Fruit fly (Drosophila melanogaster) S2 (cell line): ENCODE results near the gene CG14659.

Source experiments
- CG8478 ChIP-seq: fragments of >200 bp; optimal IDR thresholded peaks from 2 replicates; lab custom pipeline; 2018
- CTCF ChIP-seq, 2 experiments: fragments of >200 bp; optimal IDR thresholded peaks; 2 replicates each; lab custom pipeline; 2018

DNA sequence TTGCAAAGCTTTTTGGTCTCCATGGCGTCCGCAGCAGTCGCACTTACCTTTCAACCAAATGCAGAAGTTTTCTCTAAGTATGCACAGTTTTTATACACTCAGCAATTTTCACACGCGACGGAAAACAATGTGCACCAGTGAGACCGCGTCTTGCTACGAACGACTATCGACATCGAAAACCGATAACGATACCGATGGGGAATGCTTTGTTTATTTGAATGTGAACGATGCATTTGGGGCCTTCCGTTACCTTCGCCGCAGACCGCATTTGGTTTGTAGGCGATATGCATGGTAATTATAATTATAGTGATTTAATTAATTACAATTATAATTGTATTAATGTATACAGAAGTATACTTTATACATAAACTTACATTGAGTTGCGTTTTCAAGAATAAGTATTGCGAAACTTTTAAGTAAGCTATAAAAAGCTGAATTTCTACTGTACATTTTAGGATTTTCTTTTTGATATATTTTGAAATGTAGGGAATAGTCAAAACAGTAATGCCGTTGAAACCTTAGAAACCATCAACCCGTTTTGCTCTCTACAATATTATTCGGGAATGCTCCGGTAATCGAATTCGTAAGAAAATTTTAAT, 19.1 kb downstream of the CG14659 start, which contains the start of the genes Hus1-like and ctrip:
- TF ChIP-seq CG8478 (lab: Kevin White, UChicago) (no peak), CTCF (optimal IDR thresholded peaks at IDR 0.05; lab: Kevin White, UChicago) (peak in 1 of 2 experiments; percentile 9)
